Worm (Caenorhabditis elegans) whole organism, L2 larva: Measurements from ENCODE around the gene K01B6.4.

Source experiments
- C34F6.9 ChIP-seq: fragments of 150-350 bp; optimal IDR thresholded peaks from 2 replicates; lab custom pipeline; 2014; ENCODE audit warnings: missing biosample characterization, missing genetic modification characterization
- R02D3.7 ChIP-seq: fragments of 150-350 bp; optimal IDR thresholded peaks from 2 replicates; lab custom pipeline; 2014; ENCODE audit warnings: missing biosample characterization, missing genetic modification characterization
- Y55F3AM.14 ChIP-seq: fragments of 200-800 bp; sonication (Bioruptor generic); optimal IDR thresholded peaks from 2 replicates; lab custom pipeline; 2018; ENCODE audit warnings: mild to moderate bottlenecking, missing genetic modification characterization, missing compliant biosample characterization
- ZK546.5 ChIP-seq: sonication (generic microtip); optimal IDR thresholded peaks from 2 replicates; lab custom pipeline; 2017; ENCODE audit warnings: missing biosample characterization, missing genetic modification characterization
- alr-1 ChIP-seq: fragments of 150-350 bp; optimal IDR thresholded peaks from 2 replicates; lab custom pipeline; 2014; ENCODE audit warnings: missing biosample characterization, missing genetic modification characterization
- ama-1 ChIP-seq: fragments of 150-350 bp; optimal IDR thresholded peaks from 2 replicates; lab custom pipeline; 2018; ENCODE audit warnings: inconsistent platforms
- blmp-1 ChIP-seq: sonication (generic microtip); optimal IDR thresholded peaks from 2 replicates; lab custom pipeline; 2017; ENCODE audit warnings: missing genetic modification characterization, mild to moderate bottlenecking, missing compliant biosample characterization, antibody characterized with exemption, moderate library complexity; ENCODE audit not compliant: insufficient read depth
- ceh-16 ChIP-seq: fragments of 150-350 bp; optimal IDR thresholded peaks from 2 replicates; lab custom pipeline; 2014; ENCODE audit warnings: missing biosample characterization, missing genetic modification characterization
- ceh-82 ChIP-seq: fragments of 150-350 bp; optimal IDR thresholded peaks from 2 replicates; lab custom pipeline; 2014; ENCODE audit warnings: missing biosample characterization, missing genetic modification characterization
- crh-2 ChIP-seq: sonication (generic microtip); optimal IDR thresholded peaks from 2 replicates; lab custom pipeline; 2017; ENCODE audit warnings: missing biosample characterization, missing genetic modification characterization
- dmd-4 ChIP-seq: sonication (generic microtip); optimal IDR thresholded peaks from 2 replicates; lab custom pipeline; 2017; ENCODE audit warnings: missing biosample characterization, missing genetic modification characterization
- egl-27 ChIP-seq: sonication (generic microtip); optimal IDR thresholded peaks from 3 replicates; lab custom pipeline; 2017; ENCODE audit warnings: missing biosample characterization, missing genetic modification reagents, missing genetic modification characterization
- elt-1 ChIP-seq: fragments of 150-350 bp; optimal IDR thresholded peaks from 2 replicates; lab custom pipeline; 2014; ENCODE audit warnings: missing biosample characterization, missing genetic modification characterization
- elt-3 ChIP-seq: sonication (generic microtip); optimal IDR thresholded peaks from 2 replicates; lab custom pipeline; 2017; ENCODE audit warnings: missing biosample characterization, missing genetic modification characterization
- fos-1 ChIP-seq: fragments of 150-350 bp; optimal IDR thresholded peaks from 2 replicates; lab custom pipeline; 2014; ENCODE audit warnings: missing biosample characterization, missing genetic modification characterization
- gmeb-1 ChIP-seq: fragments of 150-350 bp; optimal IDR thresholded peaks from 2 replicates; lab custom pipeline; 2014; ENCODE audit warnings: missing biosample characterization, missing genetic modification characterization
- lin-11 ChIP-seq: fragments of 150-350 bp; sonication (generic microtip); optimal IDR thresholded peaks from 2 replicates; lab custom pipeline; 2014; ENCODE audit warnings: missing biosample characterization, missing genetic modification characterization, inconsistent platforms, mixed read lengths
- lin-39 ChIP-seq: fragments of 150-350 bp; optimal IDR thresholded peaks from 2 replicates; lab custom pipeline; 2014; ENCODE audit warnings: missing biosample characterization, missing genetic modification reagents, missing genetic modification characterization
- lsy-2 ChIP-seq, 2 experiments: fragments of 150-350 bp in 1 of 2; sonication (generic microtip) in 1 of 2; optimal IDR thresholded peaks; 2 replicates each; lab custom pipeline; 2014 to 2017; ENCODE audit warnings: missing biosample characterization in 2 of 2, missing genetic modification characterization in 2 of 2
- mbf-1 ChIP-seq: sonication (generic microtip); optimal IDR thresholded peaks from 2 replicates; lab custom pipeline; 2017; ENCODE audit warnings: missing biosample characterization, missing genetic modification characterization
- mdl-1 ChIP-seq, 2 experiments: fragments of 150-350 bp in 1 of 2; sonication (generic microtip) in 1 of 2; optimal IDR thresholded peaks; 2 replicates each; lab custom pipeline; 2017; ENCODE audit warnings: missing biosample characterization in 2 of 2, missing genetic modification characterization in 2 of 2
- nhr-10 ChIP-seq: sonication (generic microtip); optimal IDR thresholded peaks from 2 replicates; lab custom pipeline; 2017; ENCODE audit warnings: missing biosample characterization, missing genetic modification characterization
- nhr-11 ChIP-seq: fragments of 150-350 bp; optimal IDR thresholded peaks from 2 replicates; lab custom pipeline; 2014; ENCODE audit warnings: missing biosample characterization, missing genetic modification characterization
- nhr-12 ChIP-seq: fragments of 150-350 bp; optimal IDR thresholded peaks from 2 replicates; lab custom pipeline; 2014; ENCODE audit warnings: missing biosample characterization, missing genetic modification characterization
- nhr-21 ChIP-seq: fragments of 150-350 bp; optimal IDR thresholded peaks from 2 replicates; lab custom pipeline; 2014; ENCODE audit warnings: missing biosample characterization, missing genetic modification characterization
- nhr-25 ChIP-seq: fragments of 150-350 bp; sonication (generic microtip); optimal IDR thresholded peaks from 3 replicates; lab custom pipeline; 2014; ENCODE audit warnings: missing biosample characterization, missing genetic modification characterization
- nhr-6 ChIP-seq: fragments of 150-350 bp; optimal IDR thresholded peaks from 2 replicates; lab custom pipeline; 2014; ENCODE audit warnings: missing biosample characterization, missing genetic modification characterization
- nhr-77 ChIP-seq: fragments of 150-350 bp; optimal IDR thresholded peaks from 2 replicates; lab custom pipeline; 2014; ENCODE audit warnings: missing biosample characterization, missing genetic modification characterization
- peb-1 ChIP-seq: fragments of 150-350 bp; optimal IDR thresholded peaks from 2 replicates; lab custom pipeline; 2014; ENCODE audit warnings: missing biosample characterization, missing genetic modification characterization
- sem-4 ChIP-seq: fragments of 150-350 bp; optimal IDR thresholded peaks from 2 replicates; lab custom pipeline; 2014; ENCODE audit warnings: missing biosample characterization, missing genetic modification reagents, missing genetic modification characterization
- unc-39 ChIP-seq: fragments of 150-350 bp; optimal IDR thresholded peaks from 2 replicates; lab custom pipeline; 2014; ENCODE audit warnings: missing biosample characterization, missing genetic modification characterization
- unc-55 ChIP-seq: fragments of 150-350 bp; sonication (generic microtip); optimal IDR thresholded peaks from 3 replicates; lab custom pipeline; 2014; ENCODE audit warnings: missing biosample characterization, missing genetic modification reagents, missing genetic modification characterization
- zag-1 ChIP-seq: fragments of 150-350 bp; optimal IDR thresholded peaks from 2 replicates; lab custom pipeline; 2014; ENCODE audit warnings: missing biosample characterization, missing genetic modification characterization
- ztf-1 ChIP-seq: fragments of 200-800 bp; sonication (Bioruptor generic); conservative IDR thresholded peaks from 2 replicates; pipeline ENCODE4 v1.3.6; 2022; ENCODE audit warnings: missing genetic modification characterization, missing compliant biosample characterization
- ztf-11 ChIP-seq: sonication (generic microtip); optimal IDR thresholded peaks from 2 replicates; lab custom pipeline; 2017; ENCODE audit warnings: missing biosample characterization, missing genetic modification characterization
- ztf-4 ChIP-seq: fragments of 150-350 bp; optimal IDR thresholded peaks from 2 replicates; lab custom pipeline; 2014; ENCODE audit warnings: missing biosample characterization, missing genetic modification characterization

Gene K01B6.4

ce11 chrIII:9317601-9318000 is 20.4 kb upstream of the K01B6.4 start:
- TF ChIP-seq ztf-1 (GFP tag; lab: Robert Waterston, UW): no peak
- no peak for TF ChIP-seq ama-1 (lab: Kevin White, UChicago)
- no peak for TF ChIP-seq alr-1 (tag; lab: Kevin White, UChicago)
- TF ChIP-seq Y55F3AM.14 (GFP tag; lab: Kevin White, UChicago): no peak
- no peak for TF ChIP-seq lin-39
- TF ChIP-seq blmp-1 (tag; lab: Kevin White, UChicago): no peak
- TF ChIP-seq nhr-10: no peak
- TF ChIP-seq ztf-4: no peak
- no peak for TF ChIP-seq nhr-25 (tag; lab: Kevin White, UChicago)

DNA sequence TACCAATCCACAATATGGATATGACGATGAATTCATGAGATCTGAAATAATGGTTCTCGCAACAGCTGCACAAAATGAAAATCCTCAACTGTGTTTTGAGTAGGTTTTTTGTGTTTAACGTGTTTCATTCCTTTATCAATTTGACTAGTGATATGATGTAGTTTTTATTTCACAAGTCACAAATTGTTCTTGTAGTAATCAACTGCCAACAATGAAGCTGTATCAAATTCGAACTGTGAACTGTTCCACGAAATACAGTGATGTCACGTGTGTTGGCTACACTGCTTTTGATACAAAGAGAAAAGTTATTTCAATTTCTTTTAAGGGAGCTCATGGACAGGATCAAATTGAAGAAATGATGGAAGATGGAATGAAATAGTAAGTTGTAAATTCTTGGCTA is 17.9 kb upstream of the K01B6.4 start:
- TF ChIP-seq nhr-10: no peak
- TF ChIP-seq nhr-12 (tag; lab: Kevin White, UChicago): no peak
- no peak for TF ChIP-seq nhr-77
- no peak for TF ChIP-seq Y55F3AM.14 (GFP tag; lab: Kevin White, UChicago)

DNA sequence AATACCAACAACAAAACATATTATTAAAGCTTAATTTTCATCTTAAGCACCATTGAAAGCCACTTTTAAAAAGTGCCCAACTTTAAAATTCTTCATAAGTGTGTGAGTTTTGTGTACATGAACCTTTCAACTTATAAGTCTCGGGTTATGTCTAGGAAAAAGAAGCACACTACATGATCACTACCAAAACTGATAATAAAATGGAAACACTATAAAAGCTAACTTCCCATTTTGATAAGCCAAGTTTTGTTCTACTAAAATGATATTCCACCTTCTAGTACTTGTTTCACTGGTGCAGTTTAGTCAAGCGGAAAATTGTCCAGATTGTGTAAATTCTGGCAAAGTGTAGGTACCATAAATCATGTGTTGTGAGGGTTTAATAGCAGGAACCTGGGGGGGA is 17.2 kb upstream of the K01B6.4 start, which contains the start of gene C40H1.8:
Gene C40H1.8, plus strand, starts transcription at position 242 of the 400 bp plus-strand sequence.
- TF ChIP-seq ztf-1 (GFP tag; lab: Robert Waterston, UW) (no peak), fos-1 (peak; percentile 34), R02D3.7 (tag; lab: Kevin White, UChicago) (no peak)

ce11 chrIII:9309840-9310239 is 12.6 kb upstream of the K01B6.4 start:
- TF ChIP-seq lsy-2 (tag; optimal IDR thresholded peaks at IDR 0.05; lab: Kevin White, UChicago) (peak in 1 of 2 experiments; percentile 1), dmd-4 (peak; percentile 51), nhr-21 (peak; percentile 50), lin-11 (tag; lab: Kevin White, UChicago) (no peak)

- no peak for TF ChIP-seq ceh-82 (tag; lab: Kevin White, UChicago)
- TF ChIP-seq nhr-25 (tag; lab: Kevin White, UChicago): no peak
- TF ChIP-seq crh-2 (tag; lab: Kevin White, UChicago): no peak
- TF ChIP-seq nhr-77: no peak
- TF ChIP-seq unc-39 (tag; lab: Kevin White, UChicago): no peak
- TF ChIP-seq peb-1 (tag; lab: Kevin White, UChicago): no peak
- TF ChIP-seq ZK546.5 (tag; lab: Kevin White, UChicago): no peak
- TF ChIP-seq nhr-11 (tag; lab: Kevin White, UChicago): no peak
- no peak for TF ChIP-seq mdl-1 (tag; optimal IDR thresholded peaks at IDR 0.05; lab: Kevin White, UChicago)
- no peak for TF ChIP-seq egl-27 (tag; lab: Kevin White, UChicago)
- no peak for TF ChIP-seq gmeb-1 (tag; lab: Kevin White, UChicago)
- TF ChIP-seq ztf-4: no peak
- no peak for TF ChIP-seq nhr-10
- no peak for TF ChIP-seq ztf-11 (tag; lab: Kevin White, UChicago)
- no peak for TF ChIP-seq alr-1 (tag; lab: Kevin White, UChicago)
Observed at ce11 chrIII:9306596-9306995, 9.4 kb upstream of the K01B6.4 start, which contains the start of gene srx-45. srx-45 (minus strand) TSS chrIII:9306696.

ce11 chrIII:9300670-9301069 is 3.4 kb upstream of the K01B6.4 start:
- TF ChIP-seq sem-4 (tag; lab: Kevin White, UChicago): no peak
- TF ChIP-seq nhr-25 (tag; lab: Kevin White, UChicago): peak; percentile 32
- peak; percentile 85 for TF ChIP-seq blmp-1 (tag; lab: Kevin White, UChicago)

ce11 chrIII:9299919-9300318 is 2.7 kb upstream of the K01B6.4 start, which contains the start of gene K01B6.3:
K01B6.3 (plus strand) TSS chrIII:9300219.
- TF ChIP-seq nhr-25 (tag; lab: Kevin White, UChicago): no peak
- no peak for TF ChIP-seq ama-1 (lab: Kevin White, UChicago)
- TF ChIP-seq nhr-12 (tag; lab: Kevin White, UChicago): no peak
- no peak for TF ChIP-seq elt-3 (tag; lab: Kevin White, UChicago)
- no peak for TF ChIP-seq ztf-4
- no peak for TF ChIP-seq ceh-16
- no peak for TF ChIP-seq lin-39
- no peak for TF ChIP-seq lin-11 (tag; lab: Kevin White, UChicago)
- TF ChIP-seq unc-39 (tag; lab: Kevin White, UChicago): no peak
- TF ChIP-seq elt-1 (tag; lab: Kevin White, UChicago): no peak
- TF ChIP-seq mbf-1: no peak
- no peak for TF ChIP-seq Y55F3AM.14 (GFP tag; lab: Kevin White, UChicago)
- TF ChIP-seq alr-1 (tag; lab: Kevin White, UChicago): no peak
- TF ChIP-seq unc-55: no peak
- no peak for TF ChIP-seq zag-1 (tag; lab: Kevin White, UChicago)
- no peak for TF ChIP-seq dmd-4
- no peak for TF ChIP-seq nhr-6 (tag; lab: Kevin White, UChicago)
- no peak for TF ChIP-seq C34F6.9 (tag; lab: Kevin White, UChicago)
- no peak for TF ChIP-seq peb-1 (tag; lab: Kevin White, UChicago)
- TF ChIP-seq fos-1: no peak
